Worm (Caenorhabditis elegans) whole organism, L1 larva: ENCODE results near the gene C14F11.4.
A peak's percentile ranks its signal among the peaks of the same experiment; 100 is the strongest.

ENCODE experiments used
- ama-1 ChIP-seq: fragments of 150-350 bp; optimal IDR thresholded peaks from 2 replicates; lab custom pipeline; 2014
- egl-27 ChIP-seq, 2 experiments: fragments of 150-350 bp in 1 of 2; sonication (generic microtip); optimal IDR thresholded peaks; 3 replicates each; lab custom pipeline; 2017 to 2018; ENCODE audit warnings: missing biosample characterization in 2 of 2, missing genetic modification characterization in 2 of 2, missing genetic modification reagents in 2 of 2
- elt-3 ChIP-seq, 6 experiments: fragments of 150-350 bp in 1 of 6; sonication (generic microtip); optimal IDR thresholded peaks; 2 replicates each; lab custom pipeline; 2017 to 2018; ENCODE audit warnings: missing biosample characterization in 6 of 6, missing genetic modification characterization in 6 of 6, inconsistent platforms in 1 of 6
- fkh-10 ChIP-seq: sonication (generic microtip); optimal IDR thresholded peaks from 2 replicates; lab custom pipeline; 2017; ENCODE audit warnings: missing biosample characterization, missing genetic modification reagents, missing genetic modification characterization
- grh-1 ChIP-seq: fragments of 200-800 bp; sonication (Bioruptor generic); IDR thresholded peaks from 2 replicates; pipeline ENCODE4 v1.3.6; 2022; ENCODE audit warnings: missing genetic modification reagents, missing genetic modification characterization, missing compliant biosample characterization
- lsy-2 ChIP-seq, 2 experiments: fragments of 150-350 bp; optimal IDR thresholded peaks; 2 replicates each; lab custom pipeline; 2014; ENCODE audit warnings: missing biosample characterization in 2 of 2, missing genetic modification characterization in 2 of 2
- nhr-12 ChIP-seq: sonication (generic microtip); optimal IDR thresholded peaks from 2 replicates; lab custom pipeline; 2017; ENCODE audit warnings: missing biosample characterization, missing genetic modification characterization
- nhr-28 ChIP-seq: fragments of 150-350 bp; optimal IDR thresholded peaks from 2 replicates; lab custom pipeline; 2014; ENCODE audit warnings: missing biosample characterization, missing genetic modification characterization
- nhr-77 ChIP-seq: fragments of 150-350 bp; optimal IDR thresholded peaks from 2 replicates; lab custom pipeline; 2014; ENCODE audit warnings: missing biosample characterization, missing genetic modification characterization
- pag-3 ChIP-seq: sonication (generic microtip); optimal IDR thresholded peaks from 2 replicates; lab custom pipeline; 2017; ENCODE audit warnings: missing genetic modification characterization, mild to moderate bottlenecking, missing compliant biosample characterization, antibody characterized with exemption, borderline replicate concordance; ENCODE audit not compliant: insufficient read depth
- unc-62 ChIP-seq: fragments of 150-350 bp; optimal IDR thresholded peaks from 2 replicates; lab custom pipeline; 2014; ENCODE audit warnings: missing biosample characterization, missing genetic modification reagents, missing genetic modification characterization

DNA sequence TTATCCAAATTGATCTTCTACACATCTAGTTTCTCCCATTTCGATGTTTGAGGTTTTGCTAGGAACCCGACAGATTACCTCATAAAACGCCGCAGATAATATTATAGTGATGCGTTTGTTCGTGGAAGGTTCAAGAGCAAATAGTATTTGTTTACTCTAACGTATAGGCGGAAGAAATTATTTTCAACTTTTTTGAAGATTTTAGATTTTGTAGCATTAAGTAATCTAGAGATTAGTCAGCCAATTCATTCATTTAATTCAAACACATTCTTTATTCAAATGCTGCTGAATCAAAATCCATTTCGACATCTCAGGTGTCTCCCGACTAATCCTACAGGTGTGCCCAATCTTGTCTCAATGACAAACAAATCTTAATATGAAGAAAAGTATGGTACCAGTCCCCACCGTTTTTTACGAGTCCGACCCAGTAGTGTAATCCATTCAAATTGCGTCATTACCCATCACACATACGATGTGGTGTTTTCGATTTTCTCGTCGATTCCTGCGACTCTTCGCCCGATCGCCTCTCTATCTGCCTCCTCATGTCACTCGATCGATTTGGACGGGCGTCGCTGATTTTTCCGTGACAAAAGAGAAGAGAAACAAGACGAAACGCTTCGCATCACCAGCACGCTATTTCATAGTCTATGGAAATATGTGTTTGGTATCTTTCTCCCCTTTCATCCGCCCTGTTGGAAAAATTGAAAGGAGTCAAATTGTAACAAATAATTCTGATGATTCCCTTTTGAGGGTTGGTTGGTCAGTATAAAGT, 21.2 kb upstream of the C14F11.4 start:
- TF ChIP-seq ama-1 (lab: Kevin White, UChicago) (peak; percentile 86), fkh-10 (GFP tag; lab: Kevin White, UChicago) (no peak), lsy-2 (tag; optimal IDR thresholded peaks at IDR 0.05; lab: Kevin White, UChicago) (peak; percentile 27 to 58), nhr-77 (peak; percentile 31), unc-62 (no peak), egl-27 (tag; optimal IDR thresholded peaks at IDR 0.05; lab: Kevin White, UChicago) (no peak), grh-1 (peak; percentile 5; the same call in 1 of the 2 replicates), pag-3 (tag; lab: Kevin White, UChicago) (no peak), elt-3 (tag; optimal IDR thresholded peaks at IDR 0.05; lab: Kevin White, UChicago) (peak in 1 of 6 experiments; percentile 54), nhr-12 (tag; lab: Kevin White, UChicago) (no peak), nhr-28 (tag; lab: Kevin White, UChicago) (no peak)
